Worm (Caenorhabditis elegans) whole organism, L4/young adult: Measurements from ENCODE around the gene ttr-53.

Experiments used
- W03F9.2 ChIP-seq: fragments of 150-350 bp; optimal IDR thresholded peaks from 2 replicates; lab custom pipeline; 2014; ENCODE audit warnings: missing biosample characterization, missing genetic modification characterization
- him-1 ChIP-seq: sonication (generic microtip); optimal IDR thresholded peaks from 2 replicates; lab custom pipeline; 2016; ENCODE audit warnings: missing genotype, missing genetic modification reagents, missing genetic modification characterization, missing compliant biosample characterization

- no peak for TF ChIP-seq him-1
- no peak for TF ChIP-seq W03F9.2 (tag; lab: Kevin White, UChicago)
Observed at ce11 chrIV:10115142-10115541, 42.7 kb upstream of the ttr-53 start, which contains the start of gene C04G2.10.
